Worm (Caenorhabditis elegans): Measurements from ENCODE around the gene srb-11.

ce11 chrIII:6479439-6479838 lies 13.3 kb downstream of the srb-11 start:
- TF ChIP-seq nhr-12 (tag; optimal IDR thresholded peaks at IDR 0.05) = no peak
- TF ChIP-seq snpc-4 (tag; optimal IDR thresholded peaks at IDR 0.05) = no peak
- TF ChIP-seq nhr-76 (tag; optimal IDR thresholded peaks at IDR 0.05) = no peak
- no peak for TF ChIP-seq pha-4 (tag; optimal IDR thresholded peaks at IDR 0.05)
- TF ChIP-seq ceh-83 (GFP tag; optimal IDR thresholded peaks at IDR 0.05) = no peak
- no peak for TF ChIP-seq sptf-1 (tag; optimal IDR thresholded peaks at IDR 0.05)
- no peak for TF ChIP-seq ces-1 (GFP tag; optimal IDR thresholded peaks at IDR 0.05)
- TF ChIP-seq ceh-39 (tag; optimal IDR thresholded peaks at IDR 0.05) = no peak
- TF ChIP-seq unc-39 (tag; optimal IDR thresholded peaks at IDR 0.05) = no peak
- TF ChIP-seq flh-1 (GFP tag; optimal IDR thresholded peaks at IDR 0.05) = no peak
- no peak for TF ChIP-seq nhr-237 (tag; optimal IDR thresholded peaks at IDR 0.05)
- no peak for TF ChIP-seq elt-3 (tag; optimal IDR thresholded peaks at IDR 0.05)
- TF ChIP-seq M03D4.4 (tag; optimal IDR thresholded peaks at IDR 0.05) = no peak
- TF ChIP-seq mep-1 (tag; optimal IDR thresholded peaks at IDR 0.05) = no peak
